Worm (Caenorhabditis elegans) whole organism, young adult: Measurements from ENCODE around the gene srx-80.
A peak's percentile ranks its signal among the peaks of the same experiment; 100 is the strongest.

Source experiments
- B0035.1 ChIP-seq: sonication (generic microtip); optimal IDR thresholded peaks from 2 replicates; lab custom pipeline; 2016; ENCODE audit warnings: missing genetic modification characterization, mild to moderate bottlenecking, missing compliant biosample characterization, missing genotype, missing genetic modification reagents
- B0336.3 ChIP-seq: fragments of 200-800 bp; sonication (Bioruptor generic); IDR thresholded peaks from 2 replicates; pipeline ENCODE4 v1.3.6; 2022; ENCODE audit warnings: missing genetic modification characterization, missing compliant biosample characterization
- F10E7.11 ChIP-seq: sonication (generic microtip); optimal IDR thresholded peaks from 2 replicates; lab custom pipeline; 2017; ENCODE audit warnings: mild to moderate bottlenecking, missing genetic modification characterization, moderate library complexity, missing compliant biosample characterization
- F23B12.7 ChIP-seq: sonication (generic microtip); optimal IDR thresholded peaks from 2 replicates; lab custom pipeline; 2017; ENCODE audit warnings: missing genetic modification characterization, mild to moderate bottlenecking, missing compliant biosample characterization, antibody characterized with exemption, moderate library complexity; ENCODE audit not compliant: insufficient read depth
- F33H1.4 ChIP-seq: fragments of 200-800 bp; sonication (Bioruptor generic); IDR thresholded peaks from 2 replicates; pipeline ENCODE4 v1.3.6; 2022; ENCODE audit warnings: missing genetic modification reagents, missing genetic modification characterization, missing compliant biosample characterization
- F37B4.10 ChIP-seq: fragments of 200-800 bp; sonication (Bioruptor generic); IDR thresholded peaks from 2 replicates; pipeline ENCODE4 v1.3.6; 2022; ENCODE audit warnings: missing genetic modification characterization, missing compliant biosample characterization
- T07F8.4 ChIP-seq: sonication (generic microtip); optimal IDR thresholded peaks from 2 replicates; lab custom pipeline; 2016; ENCODE audit warnings: mild to moderate bottlenecking, missing genetic modification characterization, moderate library complexity, missing compliant biosample characterization
- Y79H2A.3 ChIP-seq: fragments of 200-800 bp; sonication (Bioruptor generic); conservative IDR thresholded peaks from 2 replicates; pipeline ENCODE4 v1.3.6; 2022; ENCODE audit warnings: missing genetic modification reagents, missing genetic modification characterization, missing compliant biosample characterization
- Y95B8A.8 ChIP-seq: fragments of 200-800 bp; sonication (Bioruptor generic); IDR thresholded peaks from 2 replicates; pipeline ENCODE4 v1.3.6; 2022; ENCODE audit warnings: missing genetic modification reagents, missing genetic modification characterization, missing compliant biosample characterization
- ama-1 ChIP-seq, 3 experiments: fragments of 150-350 bp in 1 of 3; sonication (generic microtip) in 2 of 3; optimal IDR thresholded peaks; 2 replicates each; lab custom pipeline; 2014 to 2018; ENCODE audit warnings: missing biosample characterization in 2 of 3, missing genetic modification characterization in 2 of 3, missing genetic modification reagents in 2 of 3
- atf-7 ChIP-seq: sonication (generic microtip); optimal IDR thresholded peaks from 2 replicates; lab custom pipeline; 2017; ENCODE audit warnings: mild to moderate bottlenecking, missing genetic modification characterization, missing compliant biosample characterization
- ccch-3 ChIP-seq: fragments of 200-800 bp; sonication (Bioruptor generic); optimal IDR thresholded peaks from 2 replicates; lab custom pipeline; 2018; ENCODE audit warnings: mild to moderate bottlenecking, missing genetic modification characterization, missing compliant biosample characterization
- cebp-1 ChIP-seq, 2 experiments: fragments of 200-800 bp in 1 of 2; sonication (Bioruptor generic) in 1 of 2; sonication (generic microtip) in 1 of 2; IDR thresholded peaks in 1 of 2; optimal IDR thresholded peaks in 1 of 2; 2 replicates each; pipeline versions ENCODE4 v1.3.6 to Lab custom; 2017 to 2022; ENCODE audit warnings: missing compliant biosample characterization in 2 of 2, missing genetic modification characterization in 2 of 2, mild to moderate bottlenecking in 1 of 2, missing genetic modification reagents in 1 of 2, moderate library complexity in 1 of 2
- cebp-2 ChIP-seq: fragments of 200-800 bp; sonication (Bioruptor generic); IDR thresholded peaks from 2 replicates; pipeline ENCODE4 v1.3.6; 2022; ENCODE audit warnings: missing genetic modification characterization, missing compliant biosample characterization
- chd-7 ChIP-seq: sonication (generic microtip); optimal IDR thresholded peaks from 2 replicates; lab custom pipeline; 2016; ENCODE audit warnings: mild to moderate bottlenecking, missing genetic modification characterization, moderate library complexity, missing compliant biosample characterization
- dpff-1 ChIP-seq: sonication (generic microtip); optimal IDR thresholded peaks from 2 replicates; lab custom pipeline; 2017; ENCODE audit warnings: mild to moderate bottlenecking, missing genetic modification characterization, missing compliant biosample characterization
- efl-1 ChIP-seq: fragments of 150-350 bp; optimal IDR thresholded peaks from 2 replicates; lab custom pipeline; 2014; ENCODE audit warnings: missing biosample characterization, missing genetic modification reagents, missing genetic modification characterization
- egl-44 ChIP-seq: fragments of 200-800 bp; sonication (Bioruptor generic); IDR thresholded peaks from 2 replicates; pipeline ENCODE4 v1.3.6; 2022; ENCODE audit warnings: missing genetic modification reagents, missing genetic modification characterization, missing compliant biosample characterization
- egrh-3 ChIP-seq: fragments of 200-800 bp; sonication (Bioruptor generic); IDR thresholded peaks from 2 replicates; pipeline ENCODE4 v1.3.6; 2022; ENCODE audit warnings: missing genetic modification reagents, missing genetic modification characterization, missing compliant biosample characterization
- ekl-4 ChIP-seq: fragments of 200-800 bp; sonication (Bioruptor generic); IDR thresholded peaks from 2 replicates; pipeline ENCODE4 v1.3.6; 2022; ENCODE audit warnings: missing genetic modification reagents, missing genetic modification characterization, missing compliant biosample characterization
- gei-17 ChIP-seq: fragments of 200-800 bp; sonication (Bioruptor generic); optimal IDR thresholded peaks from 2 replicates; lab custom pipeline; 2018; ENCODE audit warnings: mild to moderate bottlenecking, missing genetic modification characterization, missing compliant biosample characterization
- lag-1 ChIP-seq: fragments of 200-800 bp; sonication (Bioruptor generic); IDR thresholded peaks from 2 replicates; pipeline ENCODE4 v1.3.6; 2022; ENCODE audit warnings: missing genetic modification reagents, missing genetic modification characterization, missing compliant biosample characterization
- let-607 ChIP-seq, 2 experiments: fragments of 200-800 bp in 1 of 2; sonication (Bioruptor generic) in 1 of 2; sonication (generic microtip) in 1 of 2; optimal IDR thresholded peaks; 2 replicates each; lab custom pipeline; 2016 to 2018; ENCODE audit warnings: mild to moderate bottlenecking in 2 of 2, missing compliant biosample characterization in 2 of 2, missing genetic modification characterization in 2 of 2, moderate library complexity in 2 of 2, missing genotype in 1 of 2
- mcd-1 ChIP-seq: fragments of 200-800 bp; sonication (Bioruptor generic); IDR thresholded peaks from 2 replicates; pipeline ENCODE4 v1.3.6; 2022; ENCODE audit warnings: missing genetic modification reagents, missing genetic modification characterization, missing compliant biosample characterization
- mel-28 ChIP-seq: sonication (generic microtip); optimal IDR thresholded peaks from 2 replicates; lab custom pipeline; 2016; ENCODE audit warnings: borderline replicate concordance, mild to moderate bottlenecking, missing genetic modification characterization, missing compliant biosample characterization
- mes-4 ChIP-seq: sonication (generic microtip); optimal IDR thresholded peaks from 2 replicates; lab custom pipeline; 2016; ENCODE audit warnings: missing genotype, missing genetic modification characterization, missing compliant biosample characterization
- nfya-2 ChIP-seq: fragments of 200-800 bp; sonication (Bioruptor generic); IDR thresholded peaks from 2 replicates; pipeline ENCODE4 v1.3.6; 2022; ENCODE audit warnings: missing genetic modification reagents, missing genetic modification characterization, missing compliant biosample characterization
- nhr-179 ChIP-seq: sonication (generic microtip); optimal IDR thresholded peaks from 2 replicates; lab custom pipeline; 2016; ENCODE audit warnings: mild to moderate bottlenecking, missing genetic modification characterization, missing compliant biosample characterization
- nhr-27 ChIP-seq: fragments of 200-800 bp; sonication (Bioruptor generic); optimal IDR thresholded peaks from 2 replicates; lab custom pipeline; 2018; ENCODE audit warnings: mild to moderate bottlenecking, missing genetic modification characterization, moderate library complexity, missing compliant biosample characterization
- nhr-80 ChIP-seq: sonication (generic microtip); optimal IDR thresholded peaks from 2 replicates; lab custom pipeline; 2016; ENCODE audit warnings: missing genetic modification characterization, missing compliant biosample characterization
- repo-1 ChIP-seq: sonication (generic microtip); optimal IDR thresholded peaks from 2 replicates; lab custom pipeline; 2017; ENCODE audit warnings: mild to moderate bottlenecking, missing genetic modification characterization, missing compliant biosample characterization
- sdz-38 ChIP-seq: sonication (generic microtip); optimal IDR thresholded peaks from 2 replicates; lab custom pipeline; 2016; ENCODE audit warnings: missing genotype, missing genetic modification characterization, missing compliant biosample characterization
- sea-2 ChIP-seq: fragments of 200-800 bp; sonication (Bioruptor generic); IDR thresholded peaks from 2 replicates; pipeline ENCODE4 v1.3.6; 2022; ENCODE audit warnings: missing genetic modification characterization, missing compliant biosample characterization
- snpc-3.4 ChIP-seq: sonication (generic microtip); optimal IDR thresholded peaks from 2 replicates; lab custom pipeline; 2017; ENCODE audit warnings: missing genetic modification characterization, mild to moderate bottlenecking, missing compliant biosample characterization, antibody characterized with exemption, moderate library complexity, missing genotype, missing genetic modification reagents
- somi-1 ChIP-seq: fragments of 200-800 bp; sonication (Bioruptor generic); optimal IDR thresholded peaks from 2 replicates; lab custom pipeline; 2018; ENCODE audit warnings: mild to moderate bottlenecking, missing genetic modification characterization, missing compliant biosample characterization
- tbp1 ChIP-seq: fragments of 200-800 bp; sonication (Bioruptor generic); optimal IDR thresholded peaks from 2 replicates; lab custom pipeline; 2018; ENCODE audit warnings: mild to moderate bottlenecking, missing genetic modification characterization, missing compliant biosample characterization
- unc-62 ChIP-seq: fragments of 150-350 bp; optimal IDR thresholded peaks from 2 replicates; lab custom pipeline; 2014; ENCODE audit warnings: missing biosample characterization, missing genetic modification reagents, missing genetic modification characterization
- ztf-22 ChIP-seq: fragments of 200-800 bp; sonication (Bioruptor generic); optimal IDR thresholded peaks from 2 replicates; lab custom pipeline; 2018; ENCODE audit warnings: mild to moderate bottlenecking, missing genetic modification characterization, moderate library complexity, missing compliant biosample characterization
- ztf-25 ChIP-seq: fragments of 200-800 bp; sonication (Bioruptor generic); IDR thresholded peaks from 2 replicates; pipeline ENCODE4 v1.3.6; 2022; ENCODE audit warnings: missing genetic modification reagents, missing genetic modification characterization, missing compliant biosample characterization
- ztf-28 ChIP-seq: fragments of 200-800 bp; sonication (Bioruptor generic); IDR thresholded peaks from 2 replicates; pipeline ENCODE4 v1.3.6; 2022; ENCODE audit warnings: missing genetic modification reagents, missing genetic modification characterization, missing compliant biosample characterization
- ztf-3 ChIP-seq: fragments of 200-800 bp; sonication (Bioruptor generic); optimal IDR thresholded peaks from 2 replicates; lab custom pipeline; 2018; ENCODE audit warnings: mild to moderate bottlenecking, missing genetic modification characterization, missing compliant biosample characterization

srx-80 gene

ce11 chrV:11620081-11620480 lies 26.6 kb downstream of the srx-80 start:
- TF ChIP-seq nhr-27 (tag; lab: Kevin White, UChicago): no peak
- TF ChIP-seq nfya-2: no peak
- TF ChIP-seq egrh-3: no peak
- no peak for TF ChIP-seq nhr-179 (tag; lab: Kevin White, UChicago)
- no peak for TF ChIP-seq F10E7.11 (tag; lab: Kevin White, UChicago)
- no peak for TF ChIP-seq efl-1 (GFP tag; lab: Kevin White, UChicago)
- TF ChIP-seq, all 124 proteins: peak for 0

ce11 chrV:11621276-11621675 lies 27.7 kb downstream of the srx-80 start:
- no peak for TF ChIP-seq ztf-3 (GFP tag; lab: Kevin White, UChicago)

ce11 chrV:11624954-11625353 lies 31.4 kb downstream of the srx-80 start:
- TF ChIP-seq atf-7 (no peak), nhr-80 (tag; lab: Kevin White, UChicago) (no peak), mcd-1 (GFP tag; lab: Robert Waterston, UW) (no peak), dpff-1 (tag; lab: Kevin White, UChicago) (no peak)
- TF ChIP-seq, all 124 proteins: peak for 0

- TF ChIP-seq repo-1 (tag; lab: Kevin White, UChicago) (no peak), mes-4 (no peak), lag-1 (no peak), ztf-25 (no peak), sea-2 (GFP tag; lab: Robert Waterston, UW) (no peak), cebp-1 (GFP tag; IDR thresholded peaks at IDR 0.05; lab: Robert Waterston, UW) (no peak), cebp-1 (tag; optimal IDR thresholded peaks at IDR 0.05; lab: Kevin White, UChicago) (no peak), sdz-38 (tag; lab: Kevin White, UChicago) (no peak), ekl-4 (GFP tag; lab: Robert Waterston, UW) (no peak)
These were observed 34.3 kb downstream of the srx-80 start for ce11 chrV:11627837-11628236.

ce11 chrV:11629222-11630026 lies 35.9 kb downstream of the srx-80 start, which contains the start of gene F35B12.10:
TSS of gene F35B12.10 (minus strand) at chrV:11629272.
- TF ChIP-seq Y79H2A.3 (GFP tag; lab: Robert Waterston, UW) (no peak), chd-7 (no peak), F37B4.10 (GFP tag; lab: Robert Waterston, UW) (no peak), snpc-3.4 (tag; lab: Kevin White, UChicago) (no peak), ztf-28 (GFP tag; lab: Robert Waterston, UW) (no peak), let-607 (tag; optimal IDR thresholded peaks at IDR 0.05; lab: Kevin White, UChicago) (peak in 1 of 2 experiments; percentile 41), F33H1.4 (GFP tag; lab: Robert Waterston, UW) (no peak), ama-1 (optimal IDR thresholded peaks at IDR 0.05; lab: Kevin White, UChicago) (no peak), ama-1 (GFP tag; optimal IDR thresholded peaks at IDR 0.05; lab: Kevin White, UChicago) (no peak), unc-62 (GFP tag; lab: Kevin White, UChicago) (no peak), ccch-3 (GFP tag; lab: Kevin White, UChicago) (no peak), T07F8.4 (tag; lab: Kevin White, UChicago) (no peak), tbp1 (GFP tag; lab: Kevin White, UChicago) (peak; percentile 40), B0035.1 (tag; lab: Kevin White, UChicago) (no peak), ztf-22 (GFP tag; lab: Kevin White, UChicago) (no peak), mel-28 (no peak), Y95B8A.8 (no peak), cebp-2 (no peak), nhr-80 (tag; lab: Kevin White, UChicago) (peak; percentile 98), egl-44 (GFP tag; lab: Robert Waterston, UW) (no peak), B0336.3 (peak; percentile 56; the same call in 1 of the 2 replicates), F23B12.7 (tag; lab: Kevin White, UChicago) (no peak), gei-17 (no peak), somi-1 (no peak)
